Fruit fly (Drosophila melanogaster) whole organism, prepupa: ENCODE results near the gene Gs2.

ENCODE experiments used
- Blimp-1 ChIP-seq: fragments of 200-800 bp; sonication (Bioruptor generic); optimal IDR thresholded peaks from 3 replicates; lab custom pipeline; 2017; ENCODE audit warnings: missing biosample characterization, missing genetic modification characterization, mild to moderate bottlenecking, moderate library complexity, missing genetic modification reagents
- CG10631 ChIP-seq: fragments of 200-800 bp; sonication (Bioruptor generic); optimal IDR thresholded peaks from 2 replicates; lab custom pipeline; 2016; ENCODE audit warnings: missing biosample characterization, missing genetic modification characterization
- CG10669 ChIP-seq: fragments of 200-800 bp; sonication (Bioruptor generic); optimal IDR thresholded peaks from 3 replicates; lab custom pipeline; 2018; ENCODE audit warnings: missing biosample characterization, mild to moderate bottlenecking, missing genetic modification characterization, moderate library complexity
- CG11294 ChIP-seq: fragments of 200-800 bp; sonication (Bioruptor generic); IDR thresholded peaks from 2 replicates; pipeline ENCODE4 v1.3.6; 2022; ENCODE audit warnings: missing biosample characterization, missing genetic modification characterization
- CG11902 ChIP-seq: fragments of 200-800 bp; sonication (Bioruptor generic); optimal IDR thresholded peaks from 3 replicates; lab custom pipeline; 2016; ENCODE audit warnings: missing biosample characterization, missing genetic modification characterization
- CG15336 ChIP-seq: fragments of 200-800 bp; sonication (Bioruptor generic); IDR thresholded peaks from 2 replicates; pipeline ENCODE4 v1.3.6; 2022; ENCODE audit warnings: missing biosample characterization, missing genetic modification characterization
- CG1621 ChIP-seq: fragments of 200-800 bp; sonication (Bioruptor generic); optimal IDR thresholded peaks from 3 replicates; lab custom pipeline; 2018; ENCODE audit warnings: missing biosample characterization, mild to moderate bottlenecking, missing genetic modification characterization
- CG16779 ChIP-seq: fragments of 200-800 bp; sonication (Bioruptor generic); optimal IDR thresholded peaks from 3 replicates; lab custom pipeline; 2017; ENCODE audit warnings: missing biosample characterization, mild to moderate bottlenecking, missing genetic modification characterization
- CG3032 ChIP-seq: fragments of 200-800 bp; optimal IDR thresholded peaks from 2 replicates; lab custom pipeline; 2019; ENCODE audit warnings: missing biosample characterization, mild to moderate bottlenecking, missing genetic modification characterization, moderate library complexity
- CG31627 ChIP-seq: fragments of 200-800 bp; sonication (Bioruptor generic); optimal IDR thresholded peaks from 3 replicates; lab custom pipeline; 2016; ENCODE audit warnings: missing biosample characterization, missing genetic modification characterization
- CG32006 ChIP-seq: fragments of 200-800 bp; sonication (Bioruptor generic); optimal IDR thresholded peaks from 3 replicates; lab custom pipeline; 2017; ENCODE audit warnings: missing biosample characterization, mild to moderate bottlenecking, missing genetic modification characterization
- CG34406 ChIP-seq: fragments of 200-800 bp; sonication (Bioruptor generic); optimal IDR thresholded peaks from 3 replicates; lab custom pipeline; 2016; ENCODE audit warnings: missing biosample characterization, missing genetic modification characterization
- CG3919 ChIP-seq: fragments of 200-800 bp; sonication (Bioruptor generic); optimal IDR thresholded peaks from 3 replicates; lab custom pipeline; 2016; ENCODE audit warnings: missing biosample characterization, missing genetic modification characterization
- CG6276 ChIP-seq: fragments of 200-800 bp; sonication (Bioruptor generic); optimal IDR thresholded peaks from 2 replicates; lab custom pipeline; 2017; ENCODE audit warnings: missing biosample characterization, mild to moderate bottlenecking, missing genetic modification characterization
- CG6792 ChIP-seq: fragments of 200-800 bp; sonication (Bioruptor generic); optimal IDR thresholded peaks from 3 replicates; lab custom pipeline; 2016; ENCODE audit warnings: missing biosample characterization, missing genetic modification characterization
- CG6808 ChIP-seq: fragments of 200-800 bp; sonication (Bioruptor generic); optimal IDR thresholded peaks from 3 replicates; lab custom pipeline; 2017; ENCODE audit warnings: missing biosample characterization, missing genetic modification characterization, mild to moderate bottlenecking, moderate library complexity, missing genetic modification reagents
- CG6854 ChIP-seq: fragments of 200-800 bp; sonication (Bioruptor generic); optimal IDR thresholded peaks from 2 replicates; lab custom pipeline; 2017; ENCODE audit warnings: missing biosample characterization, mild to moderate bottlenecking, missing genetic modification characterization
- CG7368 ChIP-seq: fragments of 200-800 bp; sonication (Bioruptor generic); optimal IDR thresholded peaks from 3 replicates; lab custom pipeline; 2016; ENCODE audit warnings: missing biosample characterization, missing genetic modification characterization
- CG8119 ChIP-seq: fragments of 200-800 bp; sonication (Bioruptor generic); IDR thresholded peaks from 3 replicates; pipeline ENCODE4 v1.3.6; 2022; ENCODE audit warnings: missing biosample characterization, missing genetic modification characterization
- CG8319 ChIP-seq: fragments of 200-800 bp; sonication (Bioruptor generic); optimal IDR thresholded peaks from 3 replicates; lab custom pipeline; 2016; ENCODE audit warnings: missing biosample characterization, missing genetic modification characterization
- CG8632 ChIP-seq: fragments of 200-800 bp; sonication (Bioruptor generic); optimal IDR thresholded peaks from 3 replicates; lab custom pipeline; 2016; ENCODE audit warnings: missing biosample characterization, missing genetic modification characterization
- CG9139 ChIP-seq: fragments of 200-800 bp; sonication (Bioruptor generic); optimal IDR thresholded peaks from 3 replicates; lab custom pipeline; 2017; ENCODE audit warnings: missing biosample characterization, mild to moderate bottlenecking, missing genetic modification characterization
- Eip78C ChIP-seq: fragments of 200-800 bp; sonication (Bioruptor generic); peaks from one replicate; lab custom pipeline; 2016; ENCODE audit warnings: missing biosample characterization, missing genetic modification characterization
- Eip93F ChIP-seq: fragments of 200-800 bp; sonication (Bioruptor generic); optimal IDR thresholded peaks from 2 replicates; lab custom pipeline; 2016; ENCODE audit warnings: missing biosample characterization, mild to moderate bottlenecking, missing genetic modification characterization
- Ets21C ChIP-seq: fragments of 200-800 bp; sonication (Bioruptor generic); optimal IDR thresholded peaks from 3 replicates; lab custom pipeline; 2016; ENCODE audit warnings: missing biosample characterization, missing genetic modification characterization
- Ets96B ChIP-seq: fragments of 200-800 bp; optimal IDR thresholded peaks from 2 replicates; lab custom pipeline; 2019; ENCODE audit warnings: missing biosample characterization, mild to moderate bottlenecking, missing genetic modification characterization, moderate library complexity
- Gug ChIP-seq: fragments of 200-800 bp; sonication (Bioruptor generic); IDR thresholded peaks from 2 replicates; pipeline ENCODE4 v1.3.6; 2022; ENCODE audit warnings: missing biosample characterization, missing genetic modification characterization
- Hr39 ChIP-seq: fragments of 200-800 bp; sonication (Bioruptor generic); optimal IDR thresholded peaks from 2 replicates; lab custom pipeline; 2016; ENCODE audit warnings: missing biosample characterization, missing genetic modification characterization
- Hr4 ChIP-seq: fragments of 200-800 bp; sonication (Bioruptor generic); optimal IDR thresholded peaks from 3 replicates; lab custom pipeline; 2016; ENCODE audit warnings: missing biosample characterization, missing genetic modification characterization
- Lpt ChIP-seq: fragments of 200-800 bp; sonication (Bioruptor generic); optimal IDR thresholded peaks from 3 replicates; lab custom pipeline; 2016; ENCODE audit warnings: missing biosample characterization, missing genetic modification characterization
- Met ChIP-seq: fragments of 200-800 bp; sonication (Bioruptor generic); optimal IDR thresholded peaks from 3 replicates; lab custom pipeline; 2016; ENCODE audit warnings: missing biosample characterization, missing genetic modification characterization
- OdsH ChIP-seq: fragments of 200-800 bp; sonication (Bioruptor generic); optimal IDR thresholded peaks from 3 replicates; lab custom pipeline; 2016; ENCODE audit warnings: missing biosample characterization, missing genetic modification characterization
- Smox ChIP-seq: fragments of 200-800 bp; sonication (Bioruptor generic); optimal IDR thresholded peaks from 3 replicates; lab custom pipeline; 2016; ENCODE audit warnings: missing biosample characterization, missing genetic modification characterization
- Sox14 ChIP-seq: fragments of 200-800 bp; sonication (Bioruptor generic); optimal IDR thresholded peaks from 3 replicates; lab custom pipeline; 2016; ENCODE audit warnings: missing biosample characterization, missing genetic modification characterization
- Sox15 ChIP-seq: fragments of 200-800 bp; sonication (Bioruptor generic); optimal IDR thresholded peaks from 3 replicates; lab custom pipeline; 2016; ENCODE audit warnings: missing biosample characterization, missing genetic modification characterization
- achi ChIP-seq: fragments of 200-800 bp; sonication (Bioruptor generic); optimal IDR thresholded peaks from 3 replicates; lab custom pipeline; 2016; ENCODE audit warnings: missing biosample characterization, missing genetic modification characterization
- acj6 ChIP-seq: fragments of 200-800 bp; sonication (Bioruptor generic); optimal IDR thresholded peaks from 3 replicates; lab custom pipeline; 2016; ENCODE audit warnings: missing biosample characterization, missing genetic modification characterization
- cyc ChIP-seq: fragments of 200-800 bp; sonication (Bioruptor generic); optimal IDR thresholded peaks from 3 replicates; lab custom pipeline; 2016; ENCODE audit warnings: missing biosample characterization, missing genetic modification characterization
- dac ChIP-seq: fragments of 200-800 bp; sonication (Bioruptor generic); optimal IDR thresholded peaks from 2 replicates; lab custom pipeline; 2017; ENCODE audit warnings: missing biosample characterization, mild to moderate bottlenecking, missing genetic modification characterization
- eg ChIP-seq: fragments of 200-800 bp; sonication (Bioruptor generic); IDR thresholded peaks from 3 replicates; pipeline ENCODE4 v1.3.6; 2022; ENCODE audit warnings: missing biosample characterization, missing genetic modification characterization
- esn ChIP-seq: fragments of 200-800 bp; sonication (Bioruptor generic); optimal IDR thresholded peaks from 2 replicates; lab custom pipeline; 2016; ENCODE audit warnings: missing biosample characterization, mild to moderate bottlenecking, missing genetic modification characterization, moderate library complexity
- fd59A ChIP-seq: fragments of 200-800 bp; sonication (Bioruptor generic); optimal IDR thresholded peaks from 2 replicates; lab custom pipeline; 2017; ENCODE audit warnings: missing biosample characterization, mild to moderate bottlenecking, missing genetic modification characterization, missing genetic modification reagents
- fd85E ChIP-seq: fragments of 200-800 bp; sonication (Bioruptor generic); optimal IDR thresholded peaks from 3 replicates; lab custom pipeline; 2016; ENCODE audit warnings: missing biosample characterization, missing genetic modification characterization
- fkh ChIP-seq: fragments of 200-800 bp; sonication (Bioruptor generic); optimal IDR thresholded peaks from 3 replicates; lab custom pipeline; 2017; ENCODE audit warnings: missing biosample characterization, mild to moderate bottlenecking, missing genetic modification characterization, moderate library complexity
- lz ChIP-seq: fragments of 200-800 bp; sonication (Bioruptor generic); optimal IDR thresholded peaks from 3 replicates; lab custom pipeline; 2016; ENCODE audit warnings: missing biosample characterization, missing genetic modification characterization
- net ChIP-seq: fragments of 200-800 bp; sonication (Bioruptor generic); optimal IDR thresholded peaks from 3 replicates; lab custom pipeline; 2016; ENCODE audit warnings: missing biosample characterization, missing genetic modification characterization
- salr ChIP-seq, 2 experiments: fragments of 200-800 bp; sonication (Bioruptor generic); optimal IDR thresholded peaks; 3 replicates each; lab custom pipeline; 2016 to 2018; ENCODE audit warnings: missing biosample characterization in 2 of 2, missing genetic modification characterization in 2 of 2, mild to moderate bottlenecking in 1 of 2
- spab ChIP-seq: fragments of 200-800 bp; sonication (Bioruptor generic); optimal IDR thresholded peaks from 2 replicates; lab custom pipeline; 2017; ENCODE audit warnings: missing biosample characterization, mild to moderate bottlenecking, missing genetic modification characterization, missing genetic modification reagents
- ss ChIP-seq, 2 experiments: fragments of 200-800 bp; sonication (Bioruptor generic); optimal IDR thresholded peaks; 2 replicates in 1 of 2; 3 replicates in 1 of 2; lab custom pipeline; 2017 to 2018; ENCODE audit warnings: mild to moderate bottlenecking in 2 of 2, missing biosample characterization in 2 of 2, missing genetic modification characterization in 2 of 2, moderate library complexity in 1 of 2
- vri ChIP-seq: fragments of 200-800 bp; sonication (Bioruptor generic); optimal IDR thresholded peaks from 3 replicates; lab custom pipeline; 2016; ENCODE audit warnings: missing biosample characterization, mild to moderate bottlenecking, missing genetic modification characterization

The Gs2 gene

DNA sequence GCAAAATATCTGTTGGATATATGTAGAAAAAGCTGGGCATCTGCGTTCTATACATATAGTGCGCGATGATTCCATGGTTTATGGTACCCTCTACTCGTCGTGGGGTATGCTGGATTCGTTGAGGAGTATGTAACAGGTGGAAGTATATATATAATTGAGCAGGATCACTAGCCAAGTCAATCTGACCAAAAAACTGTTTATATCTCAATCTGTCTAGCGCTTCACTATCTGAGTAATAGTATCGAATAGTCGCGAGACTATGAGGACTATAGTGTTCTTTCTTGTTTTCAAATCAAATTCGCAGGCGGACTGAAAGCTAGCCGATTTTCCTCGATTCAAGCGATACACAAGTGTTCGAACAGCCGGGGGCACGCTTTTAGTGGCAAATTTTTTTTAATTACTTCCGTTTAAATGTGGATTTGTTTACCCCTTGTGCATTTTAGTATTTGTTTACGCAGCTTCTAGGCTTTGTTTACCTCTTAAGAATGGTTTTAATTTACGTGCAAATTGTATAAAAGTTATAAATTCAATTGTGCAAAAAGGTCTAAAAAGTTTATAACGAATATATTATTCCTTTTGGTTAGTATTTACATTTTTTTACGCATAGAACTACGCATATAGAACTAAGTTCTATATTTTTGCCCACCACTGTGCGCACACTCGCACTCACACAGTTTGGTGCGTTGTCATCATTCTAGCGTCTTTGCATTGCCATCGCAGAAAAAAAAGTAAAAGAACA lies 31.8 kb upstream of the Gs2 start:
- TF ChIP-seq CG7368 (GFP tag; lab: Kevin White, UChicago) (peak; percentile 42), dac (GFP tag; lab: Kevin White, UChicago) (peak; percentile 44), CG15336 (GFP tag; lab: Robert Waterston, UW) (peak; percentile 83), CG6854 (GFP tag; lab: Kevin White, UChicago) (no peak), acj6 (GFP tag; lab: Kevin White, UChicago) (peak; percentile 53), Eip93F (GFP tag; lab: Kevin White, UChicago) (no peak), fkh (GFP tag; lab: Kevin White, UChicago) (peak; percentile 5), CG31627 (peak; percentile 58), Met (GFP tag; lab: Kevin White, UChicago) (peak; percentile 55), CG1621 (peak; percentile 43), spab (peak; percentile 42), salr (GFP tag; optimal IDR thresholded peaks at IDR 0.05; lab: Kevin White, UChicago) (peak in 1 of 2 experiments; percentile 59), CG9139 (GFP tag; lab: Kevin White, UChicago) (no peak), Sox14 (GFP tag; lab: Kevin White, UChicago) (peak; percentile 70), Hr4 (peak; percentile 75), achi (GFP tag; lab: Kevin White, UChicago) (peak; percentile 56), lz (GFP tag; lab: Kevin White, UChicago) (peak; percentile 38), CG16779 (tag; lab: Kevin White, UChicago) (peak; percentile 43), Smox (GFP tag; lab: Kevin White, UChicago) (peak; percentile 41), Gug (GFP tag; lab: Robert Waterston, UW) (peak; percentile 87), CG6808 (GFP tag; lab: Kevin White, UChicago) (peak; percentile 45), CG32006 (GFP tag; lab: Kevin White, UChicago) (peak; percentile 87), Ets96B (tag; lab: Kevin White, UChicago) (peak; percentile 55), CG8632 (GFP tag; lab: Kevin White, UChicago) (peak; percentile 31), Lpt (GFP tag; lab: Kevin White, UChicago) (peak; percentile 45), CG11902 (GFP tag; lab: Kevin White, UChicago) (peak; percentile 2), CG3032 (tag; lab: Kevin White, UChicago) (peak; percentile 38), Ets21C (GFP tag; lab: Kevin White, UChicago) (no peak), Blimp-1 (no peak), fd85E (GFP tag; lab: Kevin White, UChicago) (no peak), CG3919 (GFP tag; lab: Kevin White, UChicago) (peak; percentile 66), Sox15 (GFP tag; lab: Kevin White, UChicago) (peak; percentile 22), fd59A (GFP tag; lab: Kevin White, UChicago) (peak; percentile 39), CG11294 (GFP tag; lab: Robert Waterston, UW) (peak; percentile 73), esn (GFP tag; lab: Kevin White, UChicago) (peak; percentile 50), CG10669 (peak; percentile 54), Eip78C (peak; percentile 84), net (GFP tag; lab: Kevin White, UChicago) (peak; percentile 57), CG10631 (peak; percentile 70), eg (peak; percentile 94), cyc (GFP tag; lab: Kevin White, UChicago) (peak; percentile 50), CG8119 (GFP tag; lab: Robert Waterston, UW) (peak; percentile 83), ss (GFP tag; optimal IDR thresholded peaks at IDR 0.05; lab: Kevin White, UChicago) (peak in 1 of 2 experiments; percentile 28), vri (GFP tag; lab: Kevin White, UChicago) (no peak), Hr39 (peak; percentile 60), CG6276 (GFP tag; lab: Kevin White, UChicago) (peak; percentile 83), OdsH (GFP tag; lab: Kevin White, UChicago) (peak; percentile 63), CG34406 (GFP tag; lab: Kevin White, UChicago) (peak; percentile 52), CG6792 (peak; percentile 23), CG8319 (GFP tag; lab: Kevin White, UChicago) (peak; percentile 24)
